Fruit fly (Drosophila melanogaster) whole organism, embryonic: ENCODE data around the gene CG43814.

Experiments used
- HmgZ ChIP-seq: fragments of 200-800 bp; sonication (Bioruptor generic); optimal IDR thresholded peaks from 2 replicates; lab custom pipeline; 2018; ENCODE audit warnings: missing biosample characterization, mild to moderate bottlenecking, missing genetic modification characterization
- Rfx ChIP-seq: fragments of 200-800 bp; sonication (Bioruptor generic); IDR thresholded peaks from 2 replicates; pipeline ENCODE4 v1.3.6; 2022; ENCODE audit warnings: missing biosample characterization, missing genetic modification characterization
- Sox100B ChIP-seq: fragments of 200-800 bp; sonication (Bioruptor generic); optimal IDR thresholded peaks from 3 replicates; lab custom pipeline; 2018; ENCODE audit warnings: missing biosample characterization, mild to moderate bottlenecking, missing genetic modification characterization

DNA sequence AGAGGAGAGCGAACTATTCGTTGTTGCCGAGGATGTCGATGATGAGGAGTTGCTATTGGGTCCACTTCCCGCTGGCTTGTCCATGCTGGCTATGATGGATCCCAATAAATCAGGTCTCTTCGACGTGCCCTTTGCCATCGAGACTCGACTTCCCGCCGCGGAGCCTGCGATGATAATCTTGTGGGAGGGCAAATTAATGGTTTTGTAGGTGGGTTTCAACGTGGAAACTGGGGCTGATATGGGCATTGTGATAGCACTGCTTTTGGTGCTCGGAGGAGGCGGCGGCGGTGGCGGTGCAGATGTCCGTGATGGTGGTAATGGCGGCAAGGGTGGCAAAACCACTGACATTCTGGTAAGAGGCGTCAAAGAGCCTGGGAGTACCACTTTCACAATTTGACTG lies 29.4 kb upstream of the CG43814 start:
- TF ChIP-seq Sox100B (GFP tag; lab: Kevin White, UChicago) (no peak), Rfx (GFP tag; lab: Robert Waterston, UW) (no peak), HmgZ (tag; lab: Kevin White, UChicago) (no peak)
